Fruit fly (Drosophila melanogaster): ENCODE results near the gene PIP4K.

dm6 chr4:1144715-1145114, 51.9 kb downstream of the PIP4K start:
- no peak for TF ChIP-seq Hr96 (GFP tag; optimal IDR thresholded peaks at IDR 0.05)
- no peak for TF ChIP-seq Crg-1 (GFP tag; optimal IDR thresholded peaks at IDR 0.05)
- no peak for TF ChIP-seq cic (GFP tag; optimal IDR thresholded peaks at IDR 0.05)
- no peak for TF ChIP-seq CG1620 (GFP tag; optimal IDR thresholded peaks at IDR 0.05)
- TF ChIP-seq Mnt (GFP tag; optimal IDR thresholded peaks at IDR 0.05), result no peak
- no peak for TF ChIP-seq CG14711 (tag; optimal IDR thresholded peaks at IDR 0.05)
- TF ChIP-seq toe (GFP tag; optimal IDR thresholded peaks at IDR 0.05), result no peak
- TF ChIP-seq CG5204 (GFP tag; optimal IDR thresholded peaks at IDR 0.05), result no peak
